Fruit fly (Drosophila melanogaster) whole organism, embryonic: Measurements from ENCODE around the gene sicily.

ENCODE experiments used
- Ada2b ChIP-seq: fragments of 200-800 bp; sonication (Bioruptor generic); IDR thresholded peaks from 2 replicates; pipeline ENCODE4 v1.3.6; 2022; ENCODE audit warnings: missing biosample characterization, missing genetic modification characterization
- Atf3 ChIP-seq: fragments of 200-800 bp; sonication (Bioruptor generic); optimal IDR thresholded peaks from 3 replicates; lab custom pipeline; 2016; ENCODE audit warnings: missing biosample characterization, missing genetic modification characterization
- CG10366 ChIP-seq: fragments of 200-800 bp; sonication (Bioruptor generic); IDR thresholded peaks from 2 replicates; pipeline ENCODE4 v1.3.6; 2022; ENCODE audit warnings: missing biosample characterization, missing genetic modification characterization
- CG1233 ChIP-seq: fragments of 200-800 bp; sonication (Bioruptor generic); optimal IDR thresholded peaks from 4 replicates; lab custom pipeline; 2018; ENCODE audit warnings: missing biosample characterization, mild to moderate bottlenecking, missing genetic modification characterization
- CG14667 ChIP-seq: fragments of 200-800 bp; sonication (Bioruptor generic); IDR thresholded peaks from 2 replicates; pipeline ENCODE4 v1.3.6; 2022; ENCODE audit warnings: missing biosample characterization, missing genetic modification characterization
- CG31388 ChIP-seq: fragments of 200-800 bp; sonication (Bioruptor generic); optimal IDR thresholded peaks from 2 replicates; lab custom pipeline; 2016; ENCODE audit warnings: missing biosample characterization, missing genetic modification characterization
- CG3163 ChIP-seq: fragments of 200-800 bp; sonication (Bioruptor generic); optimal IDR thresholded peaks from 3 replicates; lab custom pipeline; 2016; ENCODE audit warnings: missing biosample characterization, missing genetic modification characterization
- CG3407 ChIP-seq: fragments of 200-800 bp; sonication (Bioruptor generic); optimal IDR thresholded peaks from 2 replicates; lab custom pipeline; 2018; ENCODE audit warnings: missing biosample characterization, mild to moderate bottlenecking, missing genetic modification characterization
- CG34422 ChIP-seq: fragments of 200-800 bp; sonication (Bioruptor generic); IDR thresholded peaks from 3 replicates; pipeline ENCODE4 v1.3.6; 2022; ENCODE audit warnings: missing biosample characterization, missing genetic modification characterization
- CG4617 ChIP-seq: fragments of 200-800 bp; sonication (Bioruptor generic); optimal IDR thresholded peaks from 3 replicates; lab custom pipeline; 2016; ENCODE audit warnings: missing biosample characterization, missing genetic modification characterization, borderline replicate concordance
- CG5245 ChIP-seq: fragments of 200-800 bp; sonication (Bioruptor generic); optimal IDR thresholded peaks from 3 replicates; lab custom pipeline; 2016; ENCODE audit warnings: missing biosample characterization, missing genetic modification characterization
- CG6272 ChIP-seq: fragments of 200-800 bp; sonication (Bioruptor generic); IDR thresholded peaks from 2 replicates; pipeline ENCODE4 v1.3.6; 2022; ENCODE audit warnings: missing biosample characterization, missing genetic modification characterization
- CG7357 ChIP-seq: fragments of 200-800 bp; sonication (Bioruptor generic); IDR thresholded peaks from 3 replicates; pipeline ENCODE4 v1.3.6; 2022; ENCODE audit warnings: missing biosample characterization, missing genetic modification characterization
- CG9876 ChIP-seq: fragments of 200-800 bp; sonication (Bioruptor generic); optimal IDR thresholded peaks from 2 replicates; lab custom pipeline; 2016; ENCODE audit warnings: missing biosample characterization, missing genetic modification characterization
- CHES-1-like ChIP-seq: fragments of 200-800 bp; sonication (Bioruptor generic); optimal IDR thresholded peaks from 2 replicates; lab custom pipeline; 2016; ENCODE audit warnings: missing biosample characterization, missing genetic modification characterization
- Camta ChIP-seq: fragments of 200-800 bp; sonication (Bioruptor generic); optimal IDR thresholded peaks from 2 replicates; lab custom pipeline; 2016; ENCODE audit warnings: missing biosample characterization, missing genetic modification characterization
- Dad ChIP-seq: fragments of 200-800 bp; sonication (Bioruptor generic); optimal IDR thresholded peaks from 3 replicates; lab custom pipeline; 2016; ENCODE audit warnings: missing biosample characterization, missing genetic modification characterization
- Doc3 ChIP-seq: fragments of 200-800 bp; sonication (Bioruptor generic); IDR thresholded peaks from 3 replicates; pipeline ENCODE4 v1.3.6; 2022; ENCODE audit warnings: missing biosample characterization, missing genetic modification characterization; ENCODE audit not compliant: partially characterized antibody
- Dref ChIP-seq: fragments of 200-800 bp; sonication (Bioruptor generic); IDR thresholded peaks from 2 replicates; pipeline ENCODE4 v1.3.6; 2022; ENCODE audit warnings: missing biosample characterization, missing genetic modification characterization
- GATAe ChIP-seq: fragments of 200-800 bp; sonication (Bioruptor generic); conservative IDR thresholded peaks from 2 replicates; pipeline ENCODE4 v1.3.6; 2022; ENCODE audit warnings: missing biosample characterization, missing genetic modification characterization
- HLH54F ChIP-seq: fragments of 200-800 bp; sonication (Bioruptor generic); optimal IDR thresholded peaks from 3 replicates; lab custom pipeline; 2016; ENCODE audit warnings: missing biosample characterization, missing genetic modification characterization
- Hr51 ChIP-seq, 2 experiments: fragments of 200-800 bp; sonication (Bioruptor generic); optimal IDR thresholded peaks; 2 replicates in 1 of 2; 3 replicates in 1 of 2; lab custom pipeline; 2016 to 2018; ENCODE audit warnings: missing biosample characterization in 2 of 2, missing genetic modification characterization in 2 of 2, mild to moderate bottlenecking in 1 of 2, moderate library complexity in 1 of 2
- Kr ChIP-seq: fragments of 200-800 bp; sonication (Bioruptor generic); optimal IDR thresholded peaks from 2 replicates; lab custom pipeline; 2017; ENCODE audit warnings: missing biosample characterization, mild to moderate bottlenecking, missing genetic modification characterization
- Lim3 ChIP-seq: fragments of 200-800 bp; sonication (Bioruptor generic); IDR thresholded peaks from 2 replicates; pipeline ENCODE4 v1.3.6; 2022; ENCODE audit warnings: missing biosample characterization, missing genetic modification characterization
- Mes4 ChIP-seq: fragments of 200-800 bp; sonication (Bioruptor generic); optimal IDR thresholded peaks from 2 replicates; lab custom pipeline; 2016; ENCODE audit warnings: missing biosample characterization, missing genetic modification characterization
- NC2α ChIP-seq: fragments of 200-800 bp; sonication (Bioruptor generic); optimal IDR thresholded peaks from 2 replicates; lab custom pipeline; 2016; ENCODE audit warnings: missing biosample characterization, missing genetic modification characterization
- NC2β ChIP-seq: fragments of 200-800 bp; sonication (Bioruptor generic); optimal IDR thresholded peaks from 2 replicates; lab custom pipeline; 2016; ENCODE audit warnings: missing biosample characterization, missing genetic modification characterization
- Nf-YA ChIP-seq: fragments of 200-800 bp; sonication (Bioruptor generic); IDR thresholded peaks from 2 replicates; pipeline ENCODE4 v1.3.6; 2022; ENCODE audit warnings: missing biosample characterization, missing genetic modification characterization
- Stat92E ChIP-seq, 3 experiments: fragments of >200 bp in 2 of 3; fragments of 200-800 bp in 1 of 3; sonication (Bioruptor generic) in 1 of 3; optimal IDR thresholded peaks; 2 replicates each; lab custom pipeline; 2017 to 2019; ENCODE audit warnings: missing biosample characterization in 3 of 3, missing genetic modification characterization in 3 of 3, mild to moderate bottlenecking in 1 of 3, moderate library complexity in 1 of 3
- Taf1 ChIP-seq: fragments of 200-800 bp; sonication (Bioruptor generic); IDR thresholded peaks from 2 replicates; pipeline ENCODE4 v1.3.6; 2022; ENCODE audit warnings: missing biosample characterization, missing genetic modification characterization
- YL-1 ChIP-seq: fragments of 200-800 bp; sonication (Bioruptor generic); optimal IDR thresholded peaks from 3 replicates; lab custom pipeline; 2017; ENCODE audit warnings: missing biosample characterization, mild to moderate bottlenecking, missing genetic modification characterization
- bcd ChIP-seq: fragments of 200-800 bp; sonication (Bioruptor generic); optimal IDR thresholded peaks from 2 replicates; lab custom pipeline; 2017; ENCODE audit warnings: missing biosample characterization, mild to moderate bottlenecking, missing genetic modification characterization
- chn ChIP-seq: fragments of 200-800 bp; sonication (Bioruptor generic); optimal IDR thresholded peaks from 2 replicates; lab custom pipeline; 2016; ENCODE audit warnings: missing biosample characterization, missing genetic modification characterization
- disco-r ChIP-seq: fragments of 200-800 bp; sonication (Bioruptor generic); optimal IDR thresholded peaks from 2 replicates; lab custom pipeline; 2016; ENCODE audit warnings: missing biosample characterization, missing genetic modification characterization
- fd102C ChIP-seq: fragments of 200-800 bp; sonication (Bioruptor generic); optimal IDR thresholded peaks from 2 replicates; lab custom pipeline; 2018; ENCODE audit warnings: missing biosample characterization, mild to moderate bottlenecking, missing genetic modification characterization, moderate library complexity
- fu2 ChIP-seq: fragments of 200-800 bp; sonication (Bioruptor generic); optimal IDR thresholded peaks from 2 replicates; lab custom pipeline; 2016; ENCODE audit warnings: missing biosample characterization, missing genetic modification characterization
- gcm ChIP-seq: fragments of 200-800 bp; sonication (Bioruptor generic); optimal IDR thresholded peaks from 2 replicates; lab custom pipeline; 2019; ENCODE audit warnings: missing biosample characterization, mild to moderate bottlenecking, missing genetic modification characterization, moderate library complexity
- lbe ChIP-seq: fragments of 200-800 bp; sonication (Bioruptor generic); optimal IDR thresholded peaks from 2 replicates; lab custom pipeline; 2016; ENCODE audit warnings: missing biosample characterization, mild to moderate bottlenecking, missing genetic modification characterization
- nau ChIP-seq: fragments of 200-800 bp; sonication (Bioruptor generic); optimal IDR thresholded peaks from 3 replicates; lab custom pipeline; 2017; ENCODE audit warnings: missing biosample characterization, mild to moderate bottlenecking, missing genetic modification characterization, missing genetic modification reagents
- oc ChIP-seq: fragments of 200-800 bp; sonication (Bioruptor generic); optimal IDR thresholded peaks from 2 replicates; lab custom pipeline; 2018; ENCODE audit warnings: missing biosample characterization, mild to moderate bottlenecking, missing genetic modification characterization, moderate library complexity
- org-1 ChIP-seq: fragments of 200-800 bp; sonication (Bioruptor generic); optimal IDR thresholded peaks from 2 replicates; lab custom pipeline; 2017; ENCODE audit warnings: missing biosample characterization, missing genetic modification characterization
- otp ChIP-seq: fragments of 200-800 bp; sonication (Bioruptor generic); IDR thresholded peaks from 3 replicates; pipeline ENCODE4, ENCODE4 v1.3.6; 2022; ENCODE audit warnings: missing biosample characterization, missing genetic modification characterization
- p53 ChIP-seq: fragments of 200-800 bp; sonication (Bioruptor generic); optimal IDR thresholded peaks from 2 replicates; lab custom pipeline; 2016; ENCODE audit warnings: missing biosample characterization, missing genetic modification characterization
- pan ChIP-seq, 4 experiments: fragments of >200 bp in 3 of 4; fragments of 200-800 bp in 1 of 4; sonication (Bioruptor generic) in 1 of 4; optimal IDR thresholded peaks in 3 of 4; IDR thresholded peaks in 1 of 4; 2 replicates each; pipeline versions ENCODE4 v1.3.6 to Lab custom; 2017 to 2022; ENCODE audit warnings: missing biosample characterization in 2 of 4, missing genetic modification characterization in 2 of 4, mixed read lengths in 1 of 4
- phol ChIP-seq: fragments of 200-800 bp; sonication (Bioruptor generic); optimal IDR thresholded peaks from 3 replicates; lab custom pipeline; 2018; ENCODE audit warnings: missing biosample characterization, mild to moderate bottlenecking, missing genetic modification characterization, moderate library complexity
- prd ChIP-seq, 3 experiments: fragments of >200 bp in 2 of 3; fragments of 200-800 bp in 1 of 3; sonication (Bioruptor generic) in 1 of 3; optimal IDR thresholded peaks in 2 of 3; IDR thresholded peaks in 1 of 3; 2 replicates in 2 of 3; 3 replicates in 1 of 3; pipeline versions ENCODE4 v1.3.6 to Lab custom; 2017 to 2022; ENCODE audit warnings: missing biosample characterization in 1 of 3, missing genetic modification characterization in 1 of 3
- scrt ChIP-seq: fragments of 200-800 bp; sonication (Bioruptor generic); optimal IDR thresholded peaks from 2 replicates; lab custom pipeline; 2018; ENCODE audit warnings: missing biosample characterization, mild to moderate bottlenecking, missing genetic modification characterization, moderate library complexity
- sens ChIP-seq: fragments of 200-800 bp; sonication (Bioruptor generic); peaks from one replicate; lab custom pipeline; 2016; ENCODE audit warnings: missing biosample characterization, missing genetic modification characterization
- sr ChIP-seq: fragments of 200-800 bp; sonication (Bioruptor generic); IDR thresholded peaks from 3 replicates; pipeline ENCODE4 v1.3.6; 2022; ENCODE audit warnings: missing biosample characterization, missing genetic modification characterization
- trem ChIP-seq: fragments of 200-800 bp; optimal IDR thresholded peaks from 3 replicates; lab custom pipeline; 2019; ENCODE audit warnings: missing biosample characterization, mild to moderate bottlenecking, missing genetic modification characterization, moderate library complexity

Gene sicily

DNA sequence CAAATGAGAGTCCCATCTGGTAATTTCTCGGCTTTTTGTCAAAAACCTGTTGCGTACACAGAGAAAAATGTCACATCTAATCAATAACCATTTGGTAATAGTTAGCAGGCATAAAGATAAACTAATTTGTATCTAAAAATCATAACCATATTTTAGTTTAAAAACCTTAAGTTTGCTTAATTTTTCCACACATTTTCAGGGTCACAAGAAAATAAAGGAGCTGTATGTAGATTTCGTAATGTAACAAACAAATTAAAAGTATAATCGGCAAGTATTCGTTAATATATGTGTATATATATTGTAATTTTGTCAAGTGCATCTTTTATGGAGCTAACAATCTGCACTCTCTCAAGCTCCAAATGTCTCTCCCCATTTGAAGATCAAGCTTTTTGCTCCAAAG lies 29.4 kb downstream of the sicily start (continued):
- peak; percentile 64; the same call in 1 of the 2 replicates for TF ChIP-seq GATAe (GFP tag; lab: Robert Waterston, UW)
- peak; percentile 14 for TF ChIP-seq CG9876 (GFP tag; lab: Kevin White, UChicago)
- TF ChIP-seq fu2, result peak; percentile 46
- TF ChIP-seq p53 (GFP tag; lab: Kevin White, UChicago), result no peak
- no peak for TF ChIP-seq Dref (GFP tag; lab: Robert Waterston, UW)
- peak; percentile 79 for TF ChIP-seq trem
- peak; percentile 61 for TF ChIP-seq CHES-1-like
- peak; percentile 77 for TF ChIP-seq Taf1 (GFP tag; lab: Robert Waterston, UW)
- 0 out of 2 replicates have a peak, but pooled peaks have one; percentile 22 for TF ChIP-seq Lim3 (GFP tag; lab: Robert Waterston, UW)
- peak; percentile 81 for TF ChIP-seq CG6272 (GFP tag; lab: Robert Waterston, UW)
- peak in 1 of 3 experiments; percentile 45 for TF ChIP-seq Stat92E (GFP tag; optimal IDR thresholded peaks at IDR 0.05; lab: Kevin White, UChicago)
- peak; percentile 81 for TF ChIP-seq Ada2b (GFP tag; lab: Robert Waterston, UW)
- TF ChIP-seq oc (tag; lab: Kevin White, UChicago), result peak; percentile 91
- TF ChIP-seq CG1233 (GFP tag; lab: Kevin White, UChicago), result peak; percentile 87
- peak; percentile 44 for TF ChIP-seq YL-1 (GFP tag; lab: Kevin White, UChicago)
- peak; percentile 74 for TF ChIP-seq CG14667 (GFP tag; lab: Robert Waterston, UW)
- TF ChIP-seq Nf-YA, result peak; percentile 73
- TF ChIP-seq Doc3 (GFP tag; lab: Robert Waterston, UW), result no peak
- TF ChIP-seq Camta, result peak; percentile 84
- TF ChIP-seq CG34422, result peak; percentile 87
- TF ChIP-seq phol, result peak; percentile 93
- TF ChIP-seq CG3163 (GFP tag; lab: Kevin White, UChicago), result peak; percentile 34
- peak; percentile 66 for TF ChIP-seq lbe (GFP tag; lab: Kevin White, UChicago)
- TF ChIP-seq CG4617 (GFP tag; lab: Kevin White, UChicago), result peak; percentile 46
- peak; percentile 28 for TF ChIP-seq CG31388 (GFP tag; lab: Kevin White, UChicago)
- peak; percentile 89 for TF ChIP-seq bcd
- no peak for TF ChIP-seq Kr (GFP tag; lab: Kevin White, UChicago)
- TF ChIP-seq CG7357 (GFP tag; lab: Robert Waterston, UW), result peak; percentile 82
- peak; percentile 32 for TF ChIP-seq NC2α (GFP tag; lab: Kevin White, UChicago)
- no peak for TF ChIP-seq pan (optimal IDR thresholded peaks at IDR 0.05; lab: Kevin White, UChicago)
- peak in 1 of 2 experiments; percentile 90 for TF ChIP-seq pan (GFP tag; optimal IDR thresholded peaks at IDR 0.05 in 1 of 2, IDR thresholded peaks at IDR 0.05 in 1 of 2)
- peak; percentile 81 for TF ChIP-seq otp
- TF ChIP-seq CG3407 (GFP tag; lab: Kevin White, UChicago), result peak; percentile 79
- TF ChIP-seq Atf3, result peak; percentile 43
- TF ChIP-seq nau (GFP tag; lab: Kevin White, UChicago), result peak; percentile 87
- TF ChIP-seq disco-r (GFP tag; lab: Kevin White, UChicago), result peak; percentile 52
- peak; percentile 87 for TF ChIP-seq scrt
- peak; percentile 2 for TF ChIP-seq fd102C
- TF ChIP-seq HLH54F (GFP tag; lab: Kevin White, UChicago), result peak; percentile 55
- TF ChIP-seq Dad, result peak; percentile 68
- peak; percentile 69 for TF ChIP-seq chn (GFP tag; lab: Kevin White, UChicago)
- TF ChIP-seq sens (GFP tag; lab: Kevin White, UChicago), result peak; percentile 98
- TF ChIP-seq sr (GFP tag; lab: Robert Waterston, UW), result peak; percentile 35; the same call in 1 of the 3 replicates
- TF ChIP-seq CG10366 (GFP tag; lab: Robert Waterston, UW), result peak; percentile 72
- peak; percentile 58 for TF ChIP-seq NC2β (GFP tag; lab: Kevin White, UChicago)
- TF ChIP-seq Hr51 (GFP tag; optimal IDR thresholded peaks at IDR 0.05; lab: Kevin White, UChicago), result peak; percentile 43 to 94
- peak; percentile 64 for TF ChIP-seq CG5245 (GFP tag; lab: Kevin White, UChicago)
- TF ChIP-seq gcm (GFP tag; lab: Kevin White, UChicago), result peak; percentile 86
- peak; percentile 84 for TF ChIP-seq org-1
- TF ChIP-seq prd (optimal IDR thresholded peaks at IDR 0.05; lab: Kevin White, UChicago), result no peak
- peak; percentile 90 for TF ChIP-seq prd (GFP tag; IDR thresholded peaks at IDR 0.05; lab: Robert Waterston, UW)
- TF ChIP-seq Mes4 (GFP tag; lab: Kevin White, UChicago), result peak; percentile 57
